Worm (Caenorhabditis elegans): ENCODE results near the gene T23G7.2.

DNA sequence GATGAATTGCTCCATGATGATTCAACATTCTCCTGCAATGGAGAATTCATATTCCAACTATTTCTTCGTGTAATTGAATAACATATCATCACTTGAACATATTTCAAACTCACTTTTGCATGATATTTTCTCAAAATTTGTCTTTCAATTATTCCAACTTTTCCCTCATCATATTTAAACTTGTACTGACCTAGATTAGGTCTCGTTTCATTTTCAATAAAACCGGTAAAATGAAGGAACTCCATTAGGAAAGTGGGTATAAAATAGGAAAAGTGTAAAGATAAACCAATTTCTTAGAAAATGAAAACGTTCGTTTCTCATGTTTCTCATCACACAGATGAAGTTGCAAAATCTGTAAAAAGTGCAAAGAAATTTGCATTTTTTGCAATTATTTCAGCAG is 20.5 kb downstream of the T23G7.2 start, which contains the start of gene col-78:
- no peak for TF ChIP-seq nhr-237 (tag; optimal IDR thresholded peaks at IDR 0.05)
- no peak for TF ChIP-seq nhr-47 (tag; optimal IDR thresholded peaks at IDR 0.05)
- TF ChIP-seq ama-1 (optimal IDR thresholded peaks at IDR 0.05) = no peak
- TF ChIP-seq dsc-1 (tag; optimal IDR thresholded peaks at IDR 0.05) = no peak
- no peak for TF ChIP-seq fkh-4 (tag; optimal IDR thresholded peaks at IDR 0.05; ENCODE audit: borderline replicate concordance)
- no peak for TF ChIP-seq nhr-76 (tag; optimal IDR thresholded peaks at IDR 0.05)
- no peak for TF ChIP-seq nhr-71 (tag; optimal IDR thresholded peaks at IDR 0.05)
- no peak for TF ChIP-seq unc-86 (tag; optimal IDR thresholded peaks at IDR 0.05)
- no peak for TF ChIP-seq F16B12.6 (tag; optimal IDR thresholded peaks at IDR 0.05)
- no peak for TF ChIP-seq pqm-1 (tag; optimal IDR thresholded peaks at IDR 0.05)
- TF ChIP-seq efl-1 (optimal IDR thresholded peaks at IDR 0.05) = no peak
- TF ChIP-seq efl-1 (GFP tag; optimal IDR thresholded peaks at IDR 0.05 in 1 of 2) = no peak

All from whole organism, L1 larva.